Fruit fly (Drosophila melanogaster) S2 (cell line): Measurements from ENCODE around the gene bun.

Source experiments
- CG8478 ChIP-seq: fragments of >200 bp; optimal IDR thresholded peaks from 2 replicates; lab custom pipeline; 2018
- CTCF ChIP-seq, 2 experiments: fragments of >200 bp; optimal IDR thresholded peaks; 2 replicates each; lab custom pipeline; 2018

- no peak for TF ChIP-seq CTCF (optimal IDR thresholded peaks at IDR 0.05; lab: Kevin White, UChicago)
- TF ChIP-seq CG8478 (lab: Kevin White, UChicago), result no peak
These were observed 18.8 kb downstream of the bun start for dm6 chr2L:12527590-12527989.
